Worm (Caenorhabditis elegans) whole organism, late embryonic: ENCODE data around the gene sel-10.

Experiments
- C08G9.2 ChIP-seq: sonication (generic microtip); optimal IDR thresholded peaks from 2 replicates; lab custom pipeline; 2016; ENCODE audit warnings: mild to moderate bottlenecking, missing genetic modification characterization, moderate library complexity, missing compliant biosample characterization
- C38D4.7 ChIP-seq: fragments of 200-800 bp; sonication (Bioruptor generic); optimal IDR thresholded peaks from 2 replicates; lab custom pipeline; 2018; ENCODE audit warnings: mild to moderate bottlenecking, missing genetic modification characterization, moderate library complexity, missing compliant biosample characterization
- F13H6.1 ChIP-seq: sonication (generic microtip); optimal IDR thresholded peaks from 2 replicates; lab custom pipeline; 2016; ENCODE audit warnings: missing genetic modification characterization, missing compliant biosample characterization
- K09A11.1 ChIP-seq: sonication (generic microtip); optimal IDR thresholded peaks from 2 replicates; lab custom pipeline; 2017; ENCODE audit warnings: antibody characterized with exemption, mild to moderate bottlenecking, missing genetic modification characterization, missing compliant biosample characterization; ENCODE audit not compliant: insufficient read depth
- ahr-1 ChIP-seq: sonication (generic microtip); optimal IDR thresholded peaks from 2 replicates; lab custom pipeline; 2016; ENCODE audit warnings: missing genetic modification characterization, missing compliant biosample characterization
- ceh-19 ChIP-seq: fragments of 200-800 bp; sonication (Bioruptor generic); optimal IDR thresholded peaks from 2 replicates; lab custom pipeline; 2018; ENCODE audit warnings: mild to moderate bottlenecking, missing genetic modification characterization, missing compliant biosample characterization
- ceh-31 ChIP-seq: sonication (generic microtip); optimal IDR thresholded peaks from 2 replicates; lab custom pipeline; 2016; ENCODE audit warnings: missing genetic modification characterization, missing compliant biosample characterization
- ceh-34 ChIP-seq: sonication (generic microtip); optimal IDR thresholded peaks from 2 replicates; lab custom pipeline; 2016; ENCODE audit warnings: mild to moderate bottlenecking, missing genetic modification characterization, missing compliant biosample characterization
- ceh-48 ChIP-seq: sonication (generic microtip); optimal IDR thresholded peaks from 2 replicates; lab custom pipeline; 2016; ENCODE audit warnings: missing genetic modification characterization, inconsistent platforms, missing compliant biosample characterization
- ceh-6 ChIP-seq: fragments of 200-800 bp; sonication (Bioruptor generic); optimal IDR thresholded peaks from 2 replicates; lab custom pipeline; 2018; ENCODE audit warnings: mild to moderate bottlenecking, missing genetic modification characterization, missing compliant biosample characterization
- ceh-9 ChIP-seq: sonication (generic microtip); optimal IDR thresholded peaks from 2 replicates; lab custom pipeline; 2016; ENCODE audit warnings: mild to moderate bottlenecking, missing genetic modification characterization, inconsistent platforms, missing compliant biosample characterization
- che-1 ChIP-seq: sonication (generic microtip); optimal IDR thresholded peaks from 2 replicates; lab custom pipeline; 2016; ENCODE audit warnings: mild to moderate bottlenecking, missing genetic modification characterization, missing compliant biosample characterization
- dve-1 ChIP-seq: sonication (generic microtip); optimal IDR thresholded peaks from 2 replicates; lab custom pipeline; 2017; ENCODE audit warnings: antibody characterized with exemption, mild to moderate bottlenecking, missing genetic modification characterization, missing compliant biosample characterization
- elt-2 ChIP-seq: sonication (generic microtip); optimal IDR thresholded peaks from 2 replicates; lab custom pipeline; 2016; ENCODE audit warnings: missing genetic modification reagents, missing genetic modification characterization, missing compliant biosample characterization
- elt-4 ChIP-seq: sonication (generic microtip); optimal IDR thresholded peaks from 2 replicates; lab custom pipeline; 2016; ENCODE audit warnings: missing genetic modification characterization, missing compliant biosample characterization
- ets-4 ChIP-seq: sonication (generic microtip); optimal IDR thresholded peaks from 2 replicates; lab custom pipeline; 2016; ENCODE audit warnings: missing genetic modification characterization, missing compliant biosample characterization
- eyg-1 ChIP-seq: sonication (generic microtip); optimal IDR thresholded peaks from 2 replicates; lab custom pipeline; 2016; ENCODE audit warnings: missing genotype, missing genetic modification characterization, missing compliant biosample characterization
- fax-1 ChIP-seq: sonication (generic microtip); optimal IDR thresholded peaks from 2 replicates; lab custom pipeline; 2016; ENCODE audit warnings: missing genotype, missing genetic modification characterization, missing compliant biosample characterization
- fkh-10 ChIP-seq: fragments of 150-350 bp; optimal IDR thresholded peaks from 2 replicates; lab custom pipeline; 2014; ENCODE audit warnings: missing biosample characterization, missing genetic modification reagents, missing genetic modification characterization
- fkh-6 ChIP-seq: sonication (generic microtip); optimal IDR thresholded peaks from 2 replicates; lab custom pipeline; 2016; ENCODE audit warnings: missing genetic modification characterization, missing compliant biosample characterization
- gmeb-2 ChIP-seq: sonication (generic microtip); optimal IDR thresholded peaks from 2 replicates; lab custom pipeline; 2016; ENCODE audit warnings: missing genetic modification characterization, inconsistent platforms, missing compliant biosample characterization
- hlh-13 ChIP-seq: fragments of 200-800 bp; sonication (Bioruptor generic); optimal IDR thresholded peaks from 2 replicates; lab custom pipeline; 2018; ENCODE audit warnings: mild to moderate bottlenecking, missing genetic modification characterization, missing compliant biosample characterization
- hlh-30 ChIP-seq: sonication (generic microtip); optimal IDR thresholded peaks from 2 replicates; lab custom pipeline; 2017; ENCODE audit warnings: antibody characterized with exemption, missing genetic modification characterization, missing compliant biosample characterization; ENCODE audit not compliant: insufficient read depth
- hlh-6 ChIP-seq: sonication (generic microtip); optimal IDR thresholded peaks from 2 replicates; lab custom pipeline; 2016; ENCODE audit warnings: missing genotype, missing genetic modification characterization, missing compliant biosample characterization
- hlh-8 ChIP-seq: sonication (generic microtip); optimal IDR thresholded peaks from 2 replicates; lab custom pipeline; 2016; ENCODE audit warnings: missing genotype, missing genetic modification characterization, missing compliant biosample characterization
- lin-11 ChIP-seq: fragments of 200-800 bp; sonication (Bioruptor generic); optimal IDR thresholded peaks from 2 replicates; lab custom pipeline; 2018; ENCODE audit warnings: mild to moderate bottlenecking, missing genetic modification characterization, missing compliant biosample characterization
- nfya-1 ChIP-seq: sonication (generic microtip); optimal IDR thresholded peaks from 2 replicates; lab custom pipeline; 2017; ENCODE audit warnings: missing genetic modification characterization, mild to moderate bottlenecking, missing compliant biosample characterization, antibody characterized with exemption, moderate library complexity
- nhr-232 ChIP-seq: sonication (generic microtip); optimal IDR thresholded peaks from 2 replicates; lab custom pipeline; 2016; ENCODE audit warnings: missing genetic modification characterization, missing compliant biosample characterization
- npax-4 ChIP-seq: sonication (generic microtip); optimal IDR thresholded peaks from 2 replicates; lab custom pipeline; 2016; ENCODE audit warnings: missing genetic modification characterization, missing compliant biosample characterization
- pag-3 ChIP-seq: sonication (generic microtip); optimal IDR thresholded peaks from 2 replicates; lab custom pipeline; 2016; ENCODE audit warnings: missing compliant biosample characterization, missing genetic modification characterization, borderline replicate concordance
- pat-9 ChIP-seq: fragments of 200-800 bp; sonication (Bioruptor generic); optimal IDR thresholded peaks from 2 replicates; lab custom pipeline; 2018; ENCODE audit warnings: mild to moderate bottlenecking, missing genetic modification characterization, moderate library complexity, missing compliant biosample characterization
- pha-2 ChIP-seq: sonication (generic microtip); optimal IDR thresholded peaks from 2 replicates; lab custom pipeline; 2017; ENCODE audit warnings: mild to moderate bottlenecking, missing genetic modification characterization, missing compliant biosample characterization
- pqm-1 ChIP-seq: sonication (generic microtip); optimal IDR thresholded peaks from 2 replicates; lab custom pipeline; 2016; ENCODE audit warnings: missing genetic modification characterization, missing compliant biosample characterization
- pros-1 ChIP-seq: fragments of 150-350 bp; optimal IDR thresholded peaks from 2 replicates; lab custom pipeline; 2014; ENCODE audit warnings: missing biosample characterization, missing genetic modification reagents, missing genetic modification characterization
- sdc-2 ChIP-seq: sonication (generic microtip); optimal IDR thresholded peaks from 2 replicates; lab custom pipeline; 2016; ENCODE audit warnings: missing genotype, missing genetic modification characterization, missing compliant biosample characterization
- sox-4 ChIP-seq: sonication (generic microtip); optimal IDR thresholded peaks from 2 replicates; lab custom pipeline; 2017; ENCODE audit warnings: mild to moderate bottlenecking, missing genetic modification characterization, inconsistent platforms, missing compliant biosample characterization
- tbx-2 ChIP-seq: sonication (generic microtip); optimal IDR thresholded peaks from 2 replicates; lab custom pipeline; 2016; ENCODE audit warnings: missing genetic modification characterization, missing compliant biosample characterization
- ttx-3 ChIP-seq: sonication (generic microtip); optimal IDR thresholded peaks from 2 replicates; lab custom pipeline; 2016; ENCODE audit warnings: missing genetic modification reagents, missing genetic modification characterization, missing compliant biosample characterization
- unc-3 ChIP-seq, 2 experiments: fragments of 200-800 bp in 1 of 2; sonication (Bioruptor generic) in 1 of 2; sonication (generic microtip) in 1 of 2; conservative IDR thresholded peaks in 1 of 2; optimal IDR thresholded peaks in 1 of 2; 2 replicates each; pipeline versions ENCODE4 v1.3.6 to Lab custom; 2016 to 2022; ENCODE audit warnings: missing compliant biosample characterization in 2 of 2, missing genetic modification characterization in 2 of 2, missing genetic modification reagents in 1 of 2
- unc-42 ChIP-seq: sonication (generic microtip); optimal IDR thresholded peaks from 2 replicates; lab custom pipeline; 2016; ENCODE audit warnings: missing genotype, missing genetic modification characterization, missing compliant biosample characterization
- unc-86 ChIP-seq: sonication (generic microtip); optimal IDR thresholded peaks from 2 replicates; lab custom pipeline; 2016; ENCODE audit warnings: missing genetic modification characterization, missing compliant biosample characterization

sel-10 gene

DNA sequence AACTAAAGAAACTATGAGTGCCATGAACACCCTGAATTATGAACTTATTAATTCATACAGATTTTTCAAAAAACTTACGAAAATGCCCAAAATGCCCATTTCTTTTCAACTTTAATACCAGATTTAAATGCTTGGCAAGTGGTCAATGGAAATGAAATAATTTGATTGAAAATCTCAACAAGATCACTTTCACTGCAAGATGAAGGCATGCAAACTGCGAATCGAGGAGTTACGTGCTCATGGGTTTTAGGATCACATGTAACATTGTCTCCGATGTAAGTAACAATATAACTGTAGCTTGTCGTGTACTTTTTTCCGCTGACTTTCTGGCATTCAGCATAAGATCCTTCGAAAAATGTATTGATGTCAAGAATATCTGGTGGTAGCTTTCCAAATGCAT is 38.3 kb upstream of the sel-10 start:
- TF ChIP-seq sdc-2 (tag; lab: Kevin White, UChicago) (no peak), fkh-10 (GFP tag; lab: Kevin White, UChicago) (no peak), pag-3 (tag; lab: Kevin White, UChicago) (no peak), ceh-6 (no peak), K09A11.1 (tag; lab: Kevin White, UChicago) (no peak), eyg-1 (no peak)

DNA sequence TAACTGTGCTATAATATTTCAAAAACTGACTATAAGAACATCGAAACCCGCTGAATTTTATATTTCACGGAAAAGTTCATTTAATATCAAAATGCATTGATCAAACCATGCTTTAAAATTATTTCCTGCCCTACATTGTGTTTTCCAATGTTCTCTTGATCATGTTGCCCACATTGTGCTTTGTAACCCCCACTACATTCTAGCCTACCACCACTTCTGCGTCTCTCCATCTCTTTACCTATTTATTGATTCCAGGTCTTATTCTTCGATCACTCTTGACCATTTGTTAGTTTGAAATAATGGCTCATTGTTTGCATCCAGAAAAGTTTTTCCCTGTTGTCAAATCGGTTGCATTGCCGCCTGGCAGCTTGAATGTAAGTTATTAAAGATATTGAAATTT is 37.0 kb upstream of the sel-10 start, which contains the start of gene decr-1.1:
TSS of gene decr-1.1 (plus strand) at position 210 of the 400 bp plus-strand sequence.
- TF ChIP-seq fkh-6 (tag; lab: Kevin White, UChicago) (no peak), ceh-48 (tag; lab: Kevin White, UChicago) (peak; percentile 3)
- TF ChIP-seq, all 69 proteins: peak for 1

DNA sequence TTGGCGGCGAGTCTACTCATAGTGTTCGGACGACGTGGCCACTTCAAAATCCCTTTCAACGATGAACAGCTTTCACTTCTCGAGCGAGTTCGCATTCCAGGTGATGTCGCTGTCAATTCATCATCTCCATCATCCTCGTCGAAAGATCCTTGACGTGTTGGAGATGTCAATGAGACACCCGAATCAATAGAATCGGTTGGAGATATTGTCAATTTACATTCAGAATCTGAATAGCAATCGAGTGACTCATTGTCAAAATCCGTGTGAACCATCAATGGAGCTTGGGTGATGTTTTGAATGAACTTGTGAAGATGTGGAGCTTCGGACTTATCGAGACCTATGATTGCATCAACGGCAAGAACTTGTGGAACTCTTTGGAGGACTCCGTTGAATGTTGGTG is 33.4 kb upstream of the sel-10 start:
- TF ChIP-seq ahr-1 (no peak), elt-4 (tag; lab: Kevin White, UChicago) (no peak)

DNA sequence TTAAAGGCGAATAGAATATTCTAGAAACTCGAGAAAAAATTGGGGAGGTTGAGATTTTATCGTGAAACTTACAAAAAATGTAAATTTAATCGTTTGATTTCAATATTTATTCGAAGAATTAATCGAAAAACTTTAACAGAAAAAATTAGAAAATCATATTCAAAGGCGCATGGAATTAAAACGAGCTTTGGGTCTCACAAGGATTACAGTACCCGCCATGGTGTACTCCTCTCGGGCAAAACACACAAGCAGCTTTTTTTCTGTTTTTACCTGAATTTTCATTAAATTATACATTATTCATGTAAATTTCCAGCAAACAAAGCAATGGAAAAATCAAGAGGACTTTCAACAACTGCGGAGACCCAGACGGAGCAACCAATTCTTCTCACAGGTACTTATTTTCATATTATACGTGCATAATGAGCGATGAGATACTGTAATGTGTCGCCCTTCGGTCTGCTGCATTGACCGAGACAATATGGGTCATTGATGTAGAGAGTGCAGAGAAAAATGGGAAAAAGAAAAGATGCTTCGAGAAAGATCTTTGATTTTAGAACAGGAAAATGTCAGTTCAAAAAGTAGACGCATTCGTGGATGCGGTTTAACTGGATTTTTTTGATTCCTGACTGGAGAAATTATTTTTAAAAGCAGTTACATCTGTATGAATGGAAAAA is 31.8 kb upstream of the sel-10 start, which contains the start of the genes F53C11.4 and F53C11.5:
TSS of gene F53C11.4 (minus strand) at position 128 of the 674 bp plus-strand sequence.
TSS of gene F53C11.5 (plus strand) at position 325 of the 674 bp plus-strand sequence.
- TF ChIP-seq ceh-34 (no peak), sox-4 (tag; lab: Kevin White, UChicago) (no peak), ceh-9 (tag; lab: Kevin White, UChicago) (no peak), lin-11 (no peak), hlh-8 (tag; lab: Kevin White, UChicago) (no peak), hlh-6 (tag; lab: Kevin White, UChicago) (no peak), pha-2 (tag; lab: Kevin White, UChicago) (no peak), hlh-30 (tag; lab: Kevin White, UChicago) (no peak), pros-1 (tag; lab: Kevin White, UChicago) (no peak), ceh-48 (tag; lab: Kevin White, UChicago) (no peak), C08G9.2 (tag; lab: Kevin White, UChicago) (no peak), unc-3 (GFP tag; conservative IDR thresholded peaks at IDR 0.05; lab: Robert Waterston, UW) (no peak), unc-3 (tag; optimal IDR thresholded peaks at IDR 0.05; lab: Kevin White, UChicago) (no peak), elt-2 (tag; lab: Kevin White, UChicago) (peak; percentile 12), ceh-19 (GFP tag; lab: Kevin White, UChicago) (no peak), fax-1 (no peak), K09A11.1 (tag; lab: Kevin White, UChicago) (no peak), gmeb-2 (tag; lab: Kevin White, UChicago) (no peak), che-1 (tag; lab: Kevin White, UChicago) (no peak), hlh-13 (GFP tag; lab: Kevin White, UChicago) (no peak), fkh-10 (GFP tag; lab: Kevin White, UChicago) (no peak), eyg-1 (no peak), tbx-2 (tag; lab: Kevin White, UChicago) (peak; percentile 14), npax-4 (tag; lab: Kevin White, UChicago) (no peak), ceh-31 (tag; lab: Kevin White, UChicago) (peak; percentile 14), ttx-3 (tag; lab: Kevin White, UChicago) (no peak), F13H6.1 (tag; lab: Kevin White, UChicago) (no peak), pat-9 (no peak), fkh-6 (tag; lab: Kevin White, UChicago) (no peak), unc-86 (tag; lab: Kevin White, UChicago) (no peak), ceh-6 (no peak), ets-4 (peak; percentile 14), pqm-1 (tag; lab: Kevin White, UChicago) (no peak), C38D4.7 (GFP tag; lab: Kevin White, UChicago) (no peak), nfya-1 (tag; lab: Kevin White, UChicago) (peak; percentile 60), dve-1 (tag; lab: Kevin White, UChicago) (no peak), nhr-232 (tag; lab: Kevin White, UChicago) (no peak), unc-42 (no peak)
